Worm (Caenorhabditis elegans) whole organism, L1 larva: ENCODE results near the gene C26F1.3.
A peak's percentile ranks its signal among the peaks of the same experiment; 100 is the strongest.

Source experiments
- C16A3.4 ChIP-seq: fragments of 150-350 bp; optimal IDR thresholded peaks from 2 replicates; lab custom pipeline; 2014; ENCODE audit warnings: missing biosample characterization, missing genetic modification characterization
- C34B4.2 ChIP-seq: sonication (generic microtip); optimal IDR thresholded peaks from 2 replicates; lab custom pipeline; 2017; ENCODE audit warnings: mild to moderate bottlenecking, missing genetic modification characterization, missing compliant biosample characterization
- Y116A8C.19 ChIP-seq: sonication (generic microtip); optimal IDR thresholded peaks from 2 replicates; lab custom pipeline; 2016; ENCODE audit warnings: missing compliant biosample characterization, missing genetic modification characterization, borderline replicate concordance
- alr-1 ChIP-seq: fragments of 200-800 bp; sonication (Bioruptor generic); optimal IDR thresholded peaks from 2 replicates; lab custom pipeline; 2018; ENCODE audit warnings: borderline replicate concordance, mild to moderate bottlenecking, missing genetic modification characterization, missing compliant biosample characterization
- blmp-1 ChIP-seq: fragments of 150-350 bp; optimal IDR thresholded peaks from 2 replicates; lab custom pipeline; 2014; ENCODE audit warnings: missing biosample characterization, missing genetic modification characterization
- ceh-82 ChIP-seq, 3 experiments: fragments of 150-350 bp in 1 of 3; sonication (generic microtip) in 2 of 3; optimal IDR thresholded peaks; 2 replicates each; lab custom pipeline; 2014 to 2017; ENCODE audit warnings: missing biosample characterization in 3 of 3, missing genetic modification characterization in 3 of 3
- ces-1 ChIP-seq: fragments of 150-350 bp; optimal IDR thresholded peaks from 2 replicates; lab custom pipeline; 2014; ENCODE audit warnings: missing biosample characterization, missing genetic modification reagents, missing genetic modification characterization
- dpl-1 ChIP-seq, 3 experiments: fragments of 150-350 bp in 2 of 3; sonication (generic microtip) in 1 of 3; optimal IDR thresholded peaks; 2 replicates each; lab custom pipeline; 2014 to 2017; ENCODE audit warnings: missing biosample characterization in 3 of 3, missing genetic modification characterization in 3 of 3, missing genetic modification reagents in 3 of 3
- dsc-1 ChIP-seq: sonication (generic microtip); optimal IDR thresholded peaks from 2 replicates; lab custom pipeline; 2016; ENCODE audit warnings: mild to moderate bottlenecking, missing genetic modification characterization, missing compliant biosample characterization
- fkh-10 ChIP-seq: sonication (generic microtip); optimal IDR thresholded peaks from 2 replicates; lab custom pipeline; 2017; ENCODE audit warnings: missing biosample characterization, missing genetic modification reagents, missing genetic modification characterization
- hlh-4 ChIP-seq: sonication (generic microtip); optimal IDR thresholded peaks from 2 replicates; lab custom pipeline; 2016; ENCODE audit warnings: mild to moderate bottlenecking, missing genetic modification characterization, missing compliant biosample characterization
- irx-1 ChIP-seq: sonication (generic microtip); optimal IDR thresholded peaks from 2 replicates; lab custom pipeline; 2016; ENCODE audit warnings: missing genetic modification characterization, missing compliant biosample characterization
- lin-14 ChIP-seq: fragments of 200-800 bp; sonication (Bioruptor generic); optimal IDR thresholded peaks from 2 replicates; lab custom pipeline; 2018; ENCODE audit warnings: mild to moderate bottlenecking, missing genetic modification characterization, moderate library complexity, missing compliant biosample characterization
- lin-15B ChIP-seq: fragments of 150-350 bp; sonication (generic microtip); optimal IDR thresholded peaks from 3 replicates; lab custom pipeline; 2014; ENCODE audit warnings: missing biosample characterization, missing genetic modification characterization
- lin-35 ChIP-seq, 2 experiments: fragments of 150-350 bp; optimal IDR thresholded peaks; 2 replicates each; lab custom pipeline; 2014; ENCODE audit warnings: missing biosample characterization in 2 of 2, missing genetic modification characterization in 2 of 2, missing genetic modification reagents in 2 of 2
- mab-9 ChIP-seq: fragments of 200-800 bp; sonication (Bioruptor generic); IDR thresholded peaks from 2 replicates; pipeline ENCODE4 v1.3.6; 2022; ENCODE audit warnings: missing genetic modification reagents, missing genetic modification characterization, missing compliant biosample characterization
- mef-2 ChIP-seq: fragments of 150-350 bp; optimal IDR thresholded peaks from 2 replicates; lab custom pipeline; 2014; ENCODE audit warnings: missing biosample characterization, missing genetic modification characterization
- nhr-19 ChIP-seq: fragments of 200-800 bp; sonication (Bioruptor generic); conservative IDR thresholded peaks from 2 replicates; pipeline ENCODE4 v1.3.6; 2022; ENCODE audit warnings: missing genetic modification characterization, missing compliant biosample characterization
- nhr-20 ChIP-seq: sonication (generic microtip); optimal IDR thresholded peaks from 2 replicates; lab custom pipeline; 2016; ENCODE audit warnings: mild to moderate bottlenecking, missing genetic modification characterization, missing compliant biosample characterization
- nhr-28 ChIP-seq: fragments of 150-350 bp; optimal IDR thresholded peaks from 2 replicates; lab custom pipeline; 2014; ENCODE audit warnings: missing biosample characterization, missing genetic modification characterization
- nhr-76 ChIP-seq: sonication (generic microtip); optimal IDR thresholded peaks from 2 replicates; lab custom pipeline; 2017; ENCODE audit warnings: missing biosample characterization, missing genetic modification characterization
- nhr-77 ChIP-seq: fragments of 150-350 bp; optimal IDR thresholded peaks from 2 replicates; lab custom pipeline; 2014; ENCODE audit warnings: missing biosample characterization, missing genetic modification characterization
- nhr-85 ChIP-seq: sonication (generic microtip); peaks from one replicate; lab custom pipeline; 2016; ENCODE audit warnings: missing genetic modification characterization, inconsistent platforms, missing compliant biosample characterization
- nhr-90 ChIP-seq: sonication (generic microtip); optimal IDR thresholded peaks from 2 replicates; lab custom pipeline; 2016; ENCODE audit warnings: mild to moderate bottlenecking, missing genetic modification characterization, missing compliant biosample characterization; ENCODE audit not compliant: poor library complexity
- pax-3 ChIP-seq: fragments of 200-800 bp; sonication (Bioruptor generic); optimal IDR thresholded peaks from 2 replicates; lab custom pipeline; 2018; ENCODE audit warnings: mild to moderate bottlenecking, missing genetic modification characterization, moderate library complexity, missing compliant biosample characterization
- pqm-1 ChIP-seq: sonication (generic microtip); optimal IDR thresholded peaks from 3 replicates; lab custom pipeline; 2017; ENCODE audit warnings: missing biosample characterization, missing genetic modification characterization
- skn-1 ChIP-seq: fragments of 150-350 bp; optimal IDR thresholded peaks from 2 replicates; lab custom pipeline; 2014; ENCODE audit warnings: missing biosample characterization, missing genetic modification characterization
- sup-37 ChIP-seq: fragments of 200-800 bp; sonication (Bioruptor generic); optimal IDR thresholded peaks from 2 replicates; lab custom pipeline; 2018; ENCODE audit warnings: mild to moderate bottlenecking, missing genetic modification characterization, missing compliant biosample characterization
- unc-30 ChIP-seq: sonication (generic microtip); optimal IDR thresholded peaks from 2 replicates; lab custom pipeline; 2017; ENCODE audit warnings: missing biosample characterization, missing genetic modification characterization
- unc-86 ChIP-seq: sonication (generic microtip); optimal IDR thresholded peaks from 2 replicates; lab custom pipeline; 2016; ENCODE audit warnings: missing genetic modification characterization, missing compliant biosample characterization
- xbp-1 ChIP-seq: sonication (generic microtip); optimal IDR thresholded peaks from 2 replicates; lab custom pipeline; 2016; ENCODE audit warnings: missing genetic modification characterization, missing compliant biosample characterization
- zag-1 ChIP-seq: fragments of 150-350 bp; optimal IDR thresholded peaks from 2 replicates; lab custom pipeline; 2014; ENCODE audit warnings: missing biosample characterization, missing genetic modification characterization
- ztf-4 ChIP-seq: fragments of 150-350 bp; optimal IDR thresholded peaks from 2 replicates; lab custom pipeline; 2014; ENCODE audit warnings: missing biosample characterization, missing genetic modification characterization

C26F1.3 gene

ce11 chrV:7809320-7810256, 32.5 kb downstream of the C26F1.3 start, which contains the start of gene ZK742.3 (continued):
- TF ChIP-seq C16A3.4 (tag; lab: Kevin White, UChicago) (no peak), ztf-4 (tag; lab: Kevin White, UChicago) (no peak)

DNA sequence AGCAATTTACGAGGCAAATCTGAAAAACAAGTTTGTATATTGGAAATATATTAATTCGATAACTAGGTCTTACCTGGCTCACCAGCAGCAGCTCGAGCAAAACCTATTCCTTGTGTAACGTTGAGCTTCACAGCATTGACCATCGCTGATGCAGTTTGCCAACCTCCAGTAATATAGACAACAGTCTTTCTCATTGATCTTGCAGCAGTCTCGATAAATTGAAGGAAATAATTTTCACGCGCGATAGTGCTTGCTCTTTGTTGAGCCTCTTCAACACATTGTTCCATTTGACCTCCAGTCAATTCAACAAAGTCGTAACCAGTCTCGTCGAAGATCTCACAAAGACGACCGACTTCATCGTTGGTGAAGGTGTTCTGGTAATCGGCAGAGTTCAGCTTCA, 33.5 kb downstream of the C26F1.3 start:
- TF ChIP-seq mab-9 (GFP tag; lab: Robert Waterston, UW), result no peak
- no peak for TF ChIP-seq nhr-19 (GFP tag; lab: Robert Waterston, UW)
- no peak for TF ChIP-seq nhr-90 (tag; lab: Kevin White, UChicago)

ce11 chrV:7811758-7812157, 34.7 kb downstream of the C26F1.3 start, which contains the start of gene ZK742.4:
TSS of gene ZK742.4 (minus strand) at chrV:7811792.
- TF ChIP-seq nhr-85, result no peak
- TF ChIP-seq dpl-1 (GFP tag; optimal IDR thresholded peaks at IDR 0.05; lab: Kevin White, UChicago), result no peak
- no peak for TF ChIP-seq unc-30
- no peak for TF ChIP-seq blmp-1 (tag; lab: Kevin White, UChicago)
- no peak for TF ChIP-seq Y116A8C.19 (tag; lab: Kevin White, UChicago)
- TF ChIP-seq dsc-1 (tag; lab: Kevin White, UChicago), result no peak
- TF ChIP-seq lin-15B (tag; lab: Kevin White, UChicago), result no peak
- TF ChIP-seq xbp-1 (tag; lab: Kevin White, UChicago), result no peak
- TF ChIP-seq skn-1 (tag; lab: Kevin White, UChicago), result peak; percentile 77
- TF ChIP-seq nhr-77 (tag; lab: Kevin White, UChicago), result no peak
- TF ChIP-seq nhr-20 (tag; lab: Kevin White, UChicago), result peak; percentile 37
- peak; percentile 29 for TF ChIP-seq lin-14 (GFP tag; lab: Kevin White, UChicago)
- TF ChIP-seq pax-3, result no peak
- TF ChIP-seq sup-37 (GFP tag; lab: Kevin White, UChicago), result no peak
- no peak for TF ChIP-seq lin-35 (GFP tag; optimal IDR thresholded peaks at IDR 0.05; lab: Kevin White, UChicago)

- TF ChIP-seq nhr-76 (tag; lab: Kevin White, UChicago) (no peak), mef-2 (no peak), mab-9 (GFP tag; lab: Robert Waterston, UW) (no peak), C34B4.2 (tag; lab: Kevin White, UChicago) (no peak), zag-1 (no peak), ceh-82 (tag; optimal IDR thresholded peaks at IDR 0.05; lab: Kevin White, UChicago) (no peak), irx-1 (no peak), nhr-28 (tag; lab: Kevin White, UChicago) (no peak), pqm-1 (no peak), unc-86 (no peak)
Observed at ce11 chrV:7814601-7815000, 37.5 kb downstream of the C26F1.3 start, which contains the start of gene ZK742.6. TSS of gene ZK742.6 (minus strand) at chrV:7814942.

DNA sequence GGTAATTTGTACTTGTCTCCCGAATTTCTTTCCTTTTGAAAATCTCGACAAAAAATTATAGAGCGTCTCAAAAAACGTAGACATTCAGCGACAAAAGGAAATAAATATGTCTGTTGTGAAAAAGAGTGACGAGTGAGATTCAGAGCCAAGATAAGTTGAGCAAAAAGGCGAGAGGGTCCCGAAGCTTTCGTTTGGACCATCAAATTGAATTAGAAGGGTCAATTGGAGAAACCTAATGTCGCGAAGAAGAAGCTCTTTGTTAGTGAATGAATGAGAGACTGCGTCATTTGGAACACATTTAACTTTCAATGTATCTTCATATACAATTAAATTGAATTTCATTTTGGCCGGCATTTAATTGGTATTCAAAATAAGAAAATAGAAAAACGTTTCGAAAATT, 39.4 kb downstream of the C26F1.3 start:
- TF ChIP-seq fkh-10 (GFP tag; lab: Kevin White, UChicago) (peak; percentile 51), ces-1 (GFP tag; lab: Kevin White, UChicago) (peak; percentile 22), lin-14 (GFP tag; lab: Kevin White, UChicago) (peak; percentile 66), hlh-4 (tag; lab: Kevin White, UChicago) (no peak), alr-1 (tag; lab: Kevin White, UChicago) (no peak)
